Fruit fly (Drosophila melanogaster) whole organism, embryonic: Measurements from ENCODE around the gene Ldsdh1.

Experiments used
- Abd-B ChIP-seq: fragments of 200-800 bp; sonication (Bioruptor generic); optimal IDR thresholded peaks from 2 replicates; lab custom pipeline; 2018; ENCODE audit warnings: missing biosample characterization, mild to moderate bottlenecking, missing genetic modification characterization, moderate library complexity
- Asciz ChIP-seq: fragments of 200-800 bp; sonication (Bioruptor generic); optimal IDR thresholded peaks from 2 replicates; lab custom pipeline; 2017; ENCODE audit warnings: missing biosample characterization, mild to moderate bottlenecking, missing genetic modification characterization, missing genetic modification reagents
- Atf6 ChIP-seq: fragments of 200-800 bp; sonication (Bioruptor generic); IDR thresholded peaks from 2 replicates; pipeline ENCODE4 v1.3.6; 2022; ENCODE audit warnings: missing biosample characterization, missing genetic modification characterization
- CG10431 ChIP-seq: fragments of 200-800 bp; sonication (Bioruptor generic); optimal IDR thresholded peaks from 3 replicates; lab custom pipeline; 2018; ENCODE audit warnings: missing biosample characterization, mild to moderate bottlenecking, missing genetic modification characterization
- CG13624 ChIP-seq: fragments of 200-800 bp; sonication (Bioruptor generic); optimal IDR thresholded peaks from 2 replicates; lab custom pipeline; 2016; ENCODE audit warnings: missing biosample characterization, missing genetic modification characterization
- CG14050 ChIP-seq: fragments of 200-800 bp; sonication (Bioruptor generic); IDR thresholded peaks from 3 replicates; pipeline ENCODE4 v1.3.6; 2022; ENCODE audit warnings: missing biosample characterization, missing genetic modification characterization
- CG14710 ChIP-seq: fragments of 200-800 bp; sonication (Bioruptor generic); optimal IDR thresholded peaks from 3 replicates; lab custom pipeline; 2019; ENCODE audit warnings: missing biosample characterization, mild to moderate bottlenecking, missing genetic modification characterization, moderate library complexity
- CG15073 ChIP-seq: fragments of 200-800 bp; sonication (Bioruptor generic); optimal IDR thresholded peaks from 2 replicates; lab custom pipeline; 2016; ENCODE audit warnings: missing biosample characterization, missing genetic modification characterization
- CG16863 ChIP-seq: fragments of 200-800 bp; sonication (Bioruptor generic); optimal IDR thresholded peaks from 3 replicates; lab custom pipeline; 2016; ENCODE audit warnings: missing biosample characterization, missing genetic modification characterization
- CG17612 ChIP-seq: fragments of 200-800 bp; sonication (Bioruptor generic); IDR thresholded peaks from 2 replicates; pipeline ENCODE4 v1.3.6; 2022; ENCODE audit warnings: missing biosample characterization, missing genetic modification characterization
- CG2116 ChIP-seq: fragments of 200-800 bp; sonication (Bioruptor generic); optimal IDR thresholded peaks from 3 replicates; lab custom pipeline; 2018; ENCODE audit warnings: missing biosample characterization, mild to moderate bottlenecking, missing genetic modification characterization
- CG2129 ChIP-seq: fragments of 200-800 bp; sonication (Bioruptor generic); IDR thresholded peaks from 2 replicates; pipeline ENCODE4 v1.3.6; 2022; ENCODE audit warnings: missing biosample characterization, missing genetic modification characterization; ENCODE audit not compliant: partially characterized antibody
- CG30431 ChIP-seq: fragments of 200-800 bp; sonication (Bioruptor generic); optimal IDR thresholded peaks from 2 replicates; lab custom pipeline; 2017; ENCODE audit warnings: missing biosample characterization, missing genetic modification characterization
- CG5953 ChIP-seq: fragments of 200-800 bp; sonication (Bioruptor generic); IDR thresholded peaks from 2 replicates; pipeline ENCODE4 v1.3.6; 2022; ENCODE audit warnings: missing biosample characterization, missing genetic modification characterization
- CG6254 ChIP-seq: fragments of 200-800 bp; sonication (Bioruptor generic); optimal IDR thresholded peaks from 3 replicates; lab custom pipeline; 2017; ENCODE audit warnings: mild to moderate bottlenecking, missing biosample characterization, missing genetic modification reagents, missing genetic modification characterization
- CG6813 ChIP-seq: fragments of 200-800 bp; sonication (Bioruptor generic); optimal IDR thresholded peaks from 2 replicates; lab custom pipeline; 2017; ENCODE audit warnings: missing biosample characterization, missing genetic modification characterization, mild to moderate bottlenecking, moderate library complexity, missing genetic modification reagents
- CG6854 ChIP-seq: fragments of 200-800 bp; sonication (Bioruptor generic); optimal IDR thresholded peaks from 3 replicates; lab custom pipeline; 2017; ENCODE audit warnings: missing biosample characterization, mild to moderate bottlenecking, missing genetic modification characterization
- CG7839 ChIP-seq: fragments of 200-800 bp; sonication (Bioruptor generic); optimal IDR thresholded peaks from 3 replicates; lab custom pipeline; 2018; ENCODE audit warnings: missing biosample characterization, mild to moderate bottlenecking, missing genetic modification characterization, moderate library complexity
- CG7963 ChIP-seq: fragments of 200-800 bp; sonication (Bioruptor generic); IDR thresholded peaks from 3 replicates; pipeline ENCODE4 v1.3.6; 2022; ENCODE audit warnings: missing biosample characterization, missing genetic modification characterization; ENCODE audit not compliant: partially characterized antibody
- CG9609 ChIP-seq: fragments of 200-800 bp; sonication (Bioruptor generic); optimal IDR thresholded peaks from 3 replicates; lab custom pipeline; 2016; ENCODE audit warnings: missing biosample characterization, missing genetic modification characterization
- D19A ChIP-seq: fragments of 200-800 bp; optimal IDR thresholded peaks from 3 replicates; lab custom pipeline; 2019; ENCODE audit warnings: missing biosample characterization, mild to moderate bottlenecking, missing genetic modification characterization, moderate library complexity
- Eip74EF ChIP-seq, 2 experiments: fragments of 200-800 bp in 1 of 2; fragments of >200 bp in 1 of 2; sonication (Bioruptor generic) in 1 of 2; optimal IDR thresholded peaks; 2 replicates each; lab custom pipeline; 2017 to 2019; ENCODE audit warnings: missing biosample characterization in 2 of 2, missing genetic modification characterization in 2 of 2, mild to moderate bottlenecking in 1 of 2, moderate library complexity in 1 of 2
- Hmr ChIP-seq: fragments of 200-800 bp; sonication (Bioruptor generic); optimal IDR thresholded peaks from 3 replicates; lab custom pipeline; 2017; ENCODE audit warnings: mild to moderate bottlenecking, missing biosample characterization, missing genetic modification reagents, missing genetic modification characterization
- Kr ChIP-seq: fragments of 200-800 bp; sonication (Bioruptor generic); optimal IDR thresholded peaks from 2 replicates; lab custom pipeline; 2017; ENCODE audit warnings: missing biosample characterization, mild to moderate bottlenecking, missing genetic modification characterization
- MESR4 ChIP-seq: fragments of 200-800 bp; sonication (Bioruptor generic); optimal IDR thresholded peaks from 2 replicates; lab custom pipeline; 2018; ENCODE audit warnings: missing biosample characterization, mild to moderate bottlenecking, missing genetic modification characterization, moderate library complexity
- NFAT ChIP-seq: fragments of 200-800 bp; sonication (Bioruptor generic); IDR thresholded peaks from 2 replicates; pipeline ENCODE4 v1.3.6; 2022; ENCODE audit warnings: missing biosample characterization, missing genetic modification characterization
- Rx ChIP-seq: fragments of 200-800 bp; sonication (Bioruptor generic); IDR thresholded peaks from 2 replicates; pipeline ENCODE4 v1.3.6; 2022; ENCODE audit warnings: missing biosample characterization, missing genetic modification characterization
- Sry-β ChIP-seq: fragments of 200-800 bp; sonication (Bioruptor generic); optimal IDR thresholded peaks from 2 replicates; lab custom pipeline; 2018; ENCODE audit warnings: missing biosample characterization, mild to moderate bottlenecking, missing genetic modification characterization, moderate library complexity
- Trl ChIP-seq, 3 experiments: fragments of >200 bp in 2 of 3; fragments of 200-800 bp in 1 of 3; sonication (Bioruptor generic) in 1 of 3; optimal IDR thresholded peaks; 2 replicates in 1 of 3; 3 replicates in 2 of 3; lab custom pipeline; 2016 to 2017; ENCODE audit warnings: missing biosample characterization in 1 of 3, missing genetic modification characterization in 1 of 3
- bcd ChIP-seq: fragments of 200-800 bp; sonication (Bioruptor generic); optimal IDR thresholded peaks from 2 replicates; lab custom pipeline; 2017; ENCODE audit warnings: missing biosample characterization, mild to moderate bottlenecking, missing genetic modification characterization
- bowl ChIP-seq: fragments of 200-800 bp; sonication (Bioruptor generic); IDR thresholded peaks from 2 replicates; pipeline ENCODE4 v1.3.6; 2022; ENCODE audit warnings: missing biosample characterization, missing genetic modification characterization
- chm ChIP-seq: fragments of 200-800 bp; sonication (Bioruptor generic); IDR thresholded peaks from 2 replicates; pipeline ENCODE4 v1.3.6; 2022; ENCODE audit warnings: missing biosample characterization, missing genetic modification characterization
- danr ChIP-seq: fragments of 200-800 bp; sonication (Bioruptor generic); IDR thresholded peaks from 2 replicates; pipeline ENCODE4 v1.3.6; 2022; ENCODE audit warnings: missing biosample characterization, missing genetic modification characterization
- dysf ChIP-seq: fragments of 200-800 bp; sonication (Bioruptor generic); IDR thresholded peaks from 3 replicates; pipeline ENCODE4 v1.3.6; 2022; ENCODE audit warnings: missing biosample characterization, missing genetic modification characterization
- grau ChIP-seq: fragments of 200-800 bp; optimal IDR thresholded peaks from 3 replicates; lab custom pipeline; 2019; ENCODE audit warnings: missing biosample characterization, mild to moderate bottlenecking, missing genetic modification characterization, moderate library complexity
- hbn ChIP-seq: fragments of 200-800 bp; sonication (Bioruptor generic); IDR thresholded peaks from 2 replicates; pipeline ENCODE4 v1.3.6; 2022; ENCODE audit warnings: missing biosample characterization, missing genetic modification characterization; ENCODE audit not compliant: partially characterized antibody
- inv ChIP-seq: fragments of 200-800 bp; sonication (Bioruptor generic); IDR thresholded peaks from 2 replicates; pipeline ENCODE4 v1.3.6; 2022; ENCODE audit warnings: missing biosample characterization, missing genetic modification characterization; ENCODE audit not compliant: partially characterized antibody
- nmo ChIP-seq: fragments of 200-800 bp; sonication (Bioruptor generic); optimal IDR thresholded peaks from 2 replicates; lab custom pipeline; 2018; ENCODE audit warnings: missing biosample characterization, mild to moderate bottlenecking, missing genetic modification characterization, moderate library complexity
- odd ChIP-seq: fragments of 200-800 bp; sonication (Bioruptor generic); optimal IDR thresholded peaks from 2 replicates; lab custom pipeline; 2017; ENCODE audit warnings: missing biosample characterization, mild to moderate bottlenecking, missing genetic modification characterization
- p53 ChIP-seq: fragments of 200-800 bp; sonication (Bioruptor generic); optimal IDR thresholded peaks from 2 replicates; lab custom pipeline; 2016; ENCODE audit warnings: missing biosample characterization, missing genetic modification characterization
- pfk ChIP-seq: fragments of 200-800 bp; sonication (Bioruptor generic); optimal IDR thresholded peaks from 2 replicates; lab custom pipeline; 2018; ENCODE audit warnings: missing biosample characterization, mild to moderate bottlenecking, missing genetic modification characterization, moderate library complexity
- prd ChIP-seq, 3 experiments: fragments of >200 bp in 2 of 3; fragments of 200-800 bp in 1 of 3; sonication (Bioruptor generic) in 1 of 3; optimal IDR thresholded peaks in 2 of 3; IDR thresholded peaks in 1 of 3; 2 replicates in 2 of 3; 3 replicates in 1 of 3; pipeline versions ENCODE4 v1.3.6 to Lab custom; 2017 to 2022; ENCODE audit warnings: missing biosample characterization in 1 of 3, missing genetic modification characterization in 1 of 3
- pros ChIP-seq: fragments of 200-800 bp; sonication (Bioruptor generic); optimal IDR thresholded peaks from 3 replicates; lab custom pipeline; 2019; ENCODE audit warnings: missing biosample characterization, mild to moderate bottlenecking, missing genetic modification characterization, moderate library complexity
- ranshi ChIP-seq: fragments of 200-800 bp; sonication (Bioruptor generic); IDR thresholded peaks from 2 replicates; pipeline ENCODE4 v1.3.6; 2022; ENCODE audit warnings: missing biosample characterization, missing genetic modification characterization
- sd ChIP-seq: fragments of 200-800 bp; sonication (Bioruptor generic); optimal IDR thresholded peaks from 3 replicates; lab custom pipeline; 2018; ENCODE audit warnings: missing biosample characterization, mild to moderate bottlenecking, missing genetic modification characterization, moderate library complexity
- sisA ChIP-seq: fragments of 200-800 bp; sonication (Bioruptor generic); IDR thresholded peaks from 2 replicates; pipeline ENCODE4 v1.3.6; 2022; ENCODE audit warnings: missing biosample characterization, missing genetic modification characterization
- tna ChIP-seq: fragments of 200-800 bp; sonication (Bioruptor generic); IDR thresholded peaks from 2 replicates; pipeline ENCODE4 v1.3.6; 2022; ENCODE audit warnings: missing biosample characterization, missing genetic modification characterization; ENCODE audit not compliant: partially characterized antibody

Ldsdh1 gene

DNA sequence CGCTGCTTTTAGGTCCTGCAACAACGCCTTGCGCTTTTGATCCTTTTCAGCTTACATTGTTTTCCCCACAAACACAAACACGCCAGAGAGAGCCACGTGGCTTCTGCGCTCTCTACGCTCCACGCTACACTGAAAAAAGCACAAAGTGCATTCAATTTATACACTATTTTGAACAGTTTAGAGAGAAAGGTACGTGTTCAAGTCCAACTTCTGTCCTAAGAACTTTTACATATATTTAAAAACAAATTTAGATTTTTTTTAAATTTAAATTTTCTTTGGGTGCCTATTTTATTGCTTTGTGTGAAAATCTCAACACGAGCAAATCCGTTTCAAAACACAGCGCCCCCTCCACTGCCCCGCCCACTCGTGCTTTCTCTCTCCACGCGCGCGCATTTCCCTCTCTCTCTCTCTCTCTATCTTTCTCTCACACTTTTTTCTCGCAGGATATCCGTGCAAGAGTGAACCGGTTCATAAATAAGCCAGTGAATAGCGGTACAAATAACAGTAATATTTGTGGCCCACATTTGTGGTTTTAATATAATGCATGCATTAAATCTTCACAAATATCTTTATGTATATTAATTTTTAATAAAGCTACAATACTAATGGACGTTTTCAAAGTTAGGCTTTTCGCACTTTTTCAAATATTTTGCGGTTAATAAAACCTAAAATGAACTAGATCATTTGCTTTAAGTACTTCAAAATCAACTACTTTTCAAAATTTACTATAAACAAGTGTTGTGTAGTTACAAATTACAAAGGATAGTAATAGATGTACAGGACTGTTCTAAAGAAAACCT is 18.8 kb upstream of the Ldsdh1 start (continued):
- TF ChIP-seq odd (GFP tag; lab: Kevin White, UChicago) (peak; percentile 66), CG6813 (peak; percentile 81), Atf6 (peak; percentile 93), nmo (GFP tag; lab: Kevin White, UChicago) (peak; percentile 83), Abd-B (peak; percentile 46), MESR4 (GFP tag; lab: Kevin White, UChicago) (peak; percentile 22), grau (tag; lab: Kevin White, UChicago) (peak; percentile 83), CG10431 (peak; percentile 59), CG6254 (GFP tag; lab: Kevin White, UChicago) (peak; percentile 64), CG17612 (peak; percentile 68), Hmr (GFP tag; lab: Kevin White, UChicago) (peak; percentile 92), inv (GFP tag; lab: Robert Waterston, UW) (no peak), Kr (GFP tag; lab: Kevin White, UChicago) (no peak), Rx (peak; percentile 82), p53 (no peak), bcd (peak; percentile 74), Trl (optimal IDR thresholded peaks at IDR 0.05; lab: Kevin White, UChicago) (peak; percentile 60 to 61), Trl (GFP tag; optimal IDR thresholded peaks at IDR 0.05; lab: Kevin White, UChicago) (peak; percentile 49), CG16863 (GFP tag; lab: Kevin White, UChicago) (peak; percentile 47), pfk (GFP tag; lab: Kevin White, UChicago) (no peak), pros (GFP tag; lab: Kevin White, UChicago) (no peak), CG7839 (tag; lab: Kevin White, UChicago) (peak; percentile 90), CG6854 (GFP tag; lab: Kevin White, UChicago) (peak; percentile 81), CG7963 (GFP tag; lab: Robert Waterston, UW) (no peak), dysf (GFP tag; lab: Robert Waterston, UW) (peak; percentile 90), CG5953 (GFP tag; lab: Robert Waterston, UW) (peak; percentile 74), D19A (tag; lab: Kevin White, UChicago) (peak; percentile 77), NFAT (GFP tag; lab: Robert Waterston, UW) (peak; percentile 64), CG15073 (peak; percentile 41), CG2116 (GFP tag; lab: Kevin White, UChicago) (peak; percentile 45), ranshi (GFP tag; lab: Robert Waterston, UW) (peak; percentile 89), CG2129 (GFP tag; lab: Robert Waterston, UW) (no peak), CG14710 (tag; lab: Kevin White, UChicago) (peak; percentile 68), chm (GFP tag; lab: Robert Waterston, UW) (peak; percentile 87), CG14050 (peak; percentile 84), CG13624 (GFP tag; lab: Kevin White, UChicago) (peak; percentile 60), CG9609 (GFP tag; lab: Kevin White, UChicago) (peak; percentile 13), Asciz (GFP tag; lab: Kevin White, UChicago) (peak; percentile 81), sisA (peak; percentile 85), bowl (GFP tag; lab: Robert Waterston, UW) (peak; percentile 79; the same call in 1 of the 2 replicates), hbn (GFP tag; lab: Robert Waterston, UW) (no peak), CG30431 (GFP tag; lab: Kevin White, UChicago) (peak; percentile 66), Eip74EF (GFP tag; optimal IDR thresholded peaks at IDR 0.05; lab: Kevin White, UChicago) (peak in 1 of 2 experiments; percentile 79), prd (optimal IDR thresholded peaks at IDR 0.05; lab: Kevin White, UChicago) (no peak), prd (GFP tag; IDR thresholded peaks at IDR 0.05; lab: Robert Waterston, UW) (peak; percentile 90), sd (tag; lab: Kevin White, UChicago) (peak; percentile 39), tna (GFP tag; lab: Robert Waterston, UW) (no peak), danr (GFP tag; lab: Robert Waterston, UW) (peak; percentile 63; the same call in 1 of the 2 replicates), Sry-β (GFP tag; lab: Kevin White, UChicago) (peak; percentile 12)
